Fruit fly (Drosophila melanogaster): ENCODE data around the gene CG15047.

The CG15047 gene

dm6 chrX:18528166-18528733, at the start of gene CG15047, which contains the start of gene CG15042:
Gene CG15047 (plus strand): TSS chrX:18528683.
Gene CG15042 (minus strand): TSS chrX:18528266.
- TF ChIP-seq rgr (GFP tag; optimal IDR thresholded peaks at IDR 0.05) (no peak), woc (GFP tag; optimal IDR thresholded peaks at IDR 0.05) (no peak), fru (GFP tag; optimal IDR thresholded peaks at IDR 0.05) (no peak), CrebA (GFP tag; optimal IDR thresholded peaks at IDR 0.05; ENCODE audit: borderline replicate concordance) (no peak), Dfd (GFP tag; optimal IDR thresholded peaks at IDR 0.05) (no peak), h (GFP tag; optimal IDR thresholded peaks at IDR 0.05) (no peak), Hnf4 (GFP tag; optimal IDR thresholded peaks at IDR 0.05) (no peak), psq (GFP tag; optimal IDR thresholded peaks at IDR 0.05) (no peak)

dm6 chrX:18479307-18480134, 49.0 kb upstream of the CG15047 start, which contains the start of gene CG32547:
Gene CG32547 (minus strand): TSS chrX:18479487.
- TF ChIP-seq Jra (GFP tag; optimal IDR thresholded peaks at IDR 0.05) (no peak), ey (GFP tag; optimal IDR thresholded peaks at IDR 0.05) (no peak), Vsx2 (GFP tag; optimal IDR thresholded peaks at IDR 0.05; ENCODE audit: partially characterized antibody) (no peak), lola (GFP tag; optimal IDR thresholded peaks at IDR 0.05) (no peak), dl (GFP tag; optimal IDR thresholded peaks at IDR 0.05; ENCODE audit: insufficient read depth in 1 of 2, partially characterized antibody in 2 of 2) (no peak), dmrt93B (GFP tag; optimal IDR thresholded peaks at IDR 0.05) (no peak), Abd-B (GFP tag; optimal IDR thresholded peaks at IDR 0.05) (no peak), GATAd (GFP tag; optimal IDR thresholded peaks at IDR 0.05) (no peak), sage (GFP tag; optimal IDR thresholded peaks at IDR 0.05) (no peak), CG9705 (GFP tag; optimal IDR thresholded peaks at IDR 0.05) (peak; percentile 14), Hr78 (GFP tag; optimal IDR thresholded peaks at IDR 0.05) (no peak), sv (GFP tag; optimal IDR thresholded peaks at IDR 0.05) (no peak), brk (GFP tag; optimal IDR thresholded peaks at IDR 0.05) (no peak), CrebA (GFP tag; optimal IDR thresholded peaks at IDR 0.05; ENCODE audit: borderline replicate concordance) (no peak), br (GFP tag; optimal IDR thresholded peaks at IDR 0.05) (no peak), OdsH (GFP tag; optimal IDR thresholded peaks at IDR 0.05) (no peak), dsf (GFP tag; optimal IDR thresholded peaks at IDR 0.05; ENCODE audit: borderline replicate concordance) (no peak), N (GFP tag; optimal IDR thresholded peaks at IDR 0.05) (no peak), h (GFP tag; optimal IDR thresholded peaks at IDR 0.05) (peak; percentile 35), Sp1 (GFP tag; optimal IDR thresholded peaks at IDR 0.05) (no peak), Hnf4 (GFP tag; optimal IDR thresholded peaks at IDR 0.05) (no peak), Rel (GFP tag; optimal IDR thresholded peaks at IDR 0.05) (no peak), Rel (tag; optimal IDR thresholded peaks at IDR 0.05) (peak; percentile 4), Hr83 (GFP tag; optimal IDR thresholded peaks at IDR 0.05; ENCODE audit: poor library complexity, severe bottlenecking) (no peak), pan (optimal IDR thresholded peaks at IDR 0.05) (peak; percentile 80), Dif (GFP tag; optimal IDR thresholded peaks at IDR 0.05; ENCODE audit: partially characterized antibody) (no peak), usp (GFP tag; optimal IDR thresholded peaks at IDR 0.05) (no peak), psq (GFP tag; optimal IDR thresholded peaks at IDR 0.05) (peak; percentile 88), woc (GFP tag; optimal IDR thresholded peaks at IDR 0.05) (peak; percentile 67), Mio (GFP tag; optimal IDR thresholded peaks at IDR 0.05) (no peak), CG32264 (GFP tag; optimal IDR thresholded peaks at IDR 0.05) (no peak), foxo (GFP tag; optimal IDR thresholded peaks at IDR 0.05) (peak in 1 of 2 experiments; percentile 48), tai (GFP tag; optimal IDR thresholded peaks at IDR 0.05) (no peak), HLH106 (tag; optimal IDR thresholded peaks at IDR 0.05) (peak; percentile 40), fru (GFP tag; optimal IDR thresholded peaks at IDR 0.05) (peak; percentile 77), Dfd (GFP tag; optimal IDR thresholded peaks at IDR 0.05) (no peak), rgr (GFP tag; optimal IDR thresholded peaks at IDR 0.05) (no peak), Myc (optimal IDR thresholded peaks at IDR 0.05) (no peak), jim (GFP tag; optimal IDR thresholded peaks at IDR 0.05) (no peak)

Data from whole organism, wandering third instar larva.